Worm (Caenorhabditis elegans) whole organism, L2 larva: ENCODE measurements around the gene Y37D8A.25.
A peak's percentile ranks its signal among the peaks of the same experiment; 100 is the strongest.

Source experiments
- C34F6.9 ChIP-seq: fragments of 150-350 bp; optimal IDR thresholded peaks from 2 replicates; lab custom pipeline; 2014; ENCODE audit warnings: missing biosample characterization, missing genetic modification characterization
- F13H6.1 ChIP-seq: sonication (generic microtip); optimal IDR thresholded peaks from 2 replicates; lab custom pipeline; 2016; ENCODE audit warnings: missing genetic modification characterization, missing compliant biosample characterization
- R02D3.7 ChIP-seq: fragments of 150-350 bp; optimal IDR thresholded peaks from 2 replicates; lab custom pipeline; 2014; ENCODE audit warnings: missing biosample characterization, missing genetic modification characterization
- Y55F3AM.14 ChIP-seq: fragments of 200-800 bp; sonication (Bioruptor generic); optimal IDR thresholded peaks from 2 replicates; lab custom pipeline; 2018; ENCODE audit warnings: mild to moderate bottlenecking, missing genetic modification characterization, missing compliant biosample characterization
- ZK546.5 ChIP-seq: sonication (generic microtip); optimal IDR thresholded peaks from 2 replicates; lab custom pipeline; 2017; ENCODE audit warnings: missing biosample characterization, missing genetic modification characterization
- alr-1 ChIP-seq: fragments of 150-350 bp; optimal IDR thresholded peaks from 2 replicates; lab custom pipeline; 2014; ENCODE audit warnings: missing biosample characterization, missing genetic modification characterization
- aly-2 ChIP-seq: fragments of 150-350 bp; optimal IDR thresholded peaks from 2 replicates; lab custom pipeline; 2014; ENCODE audit warnings: missing biosample characterization, missing genetic modification characterization
- ama-1 ChIP-seq: fragments of 150-350 bp; optimal IDR thresholded peaks from 2 replicates; lab custom pipeline; 2018; ENCODE audit warnings: inconsistent platforms
- blmp-1 ChIP-seq: sonication (generic microtip); optimal IDR thresholded peaks from 2 replicates; lab custom pipeline; 2017; ENCODE audit warnings: missing genetic modification characterization, mild to moderate bottlenecking, missing compliant biosample characterization, antibody characterized with exemption, moderate library complexity; ENCODE audit not compliant: insufficient read depth
- ceh-16 ChIP-seq: fragments of 150-350 bp; optimal IDR thresholded peaks from 2 replicates; lab custom pipeline; 2014; ENCODE audit warnings: missing biosample characterization, missing genetic modification characterization
- ceh-82 ChIP-seq: fragments of 150-350 bp; optimal IDR thresholded peaks from 2 replicates; lab custom pipeline; 2014; ENCODE audit warnings: missing biosample characterization, missing genetic modification characterization
- crh-2 ChIP-seq: sonication (generic microtip); optimal IDR thresholded peaks from 2 replicates; lab custom pipeline; 2017; ENCODE audit warnings: missing biosample characterization, missing genetic modification characterization
- dmd-4 ChIP-seq: sonication (generic microtip); optimal IDR thresholded peaks from 2 replicates; lab custom pipeline; 2017; ENCODE audit warnings: missing biosample characterization, missing genetic modification characterization
- egl-27 ChIP-seq: sonication (generic microtip); optimal IDR thresholded peaks from 3 replicates; lab custom pipeline; 2017; ENCODE audit warnings: missing biosample characterization, missing genetic modification reagents, missing genetic modification characterization
- elt-1 ChIP-seq: fragments of 150-350 bp; optimal IDR thresholded peaks from 2 replicates; lab custom pipeline; 2014; ENCODE audit warnings: missing biosample characterization, missing genetic modification characterization
- elt-3 ChIP-seq: sonication (generic microtip); optimal IDR thresholded peaks from 2 replicates; lab custom pipeline; 2017; ENCODE audit warnings: missing biosample characterization, missing genetic modification characterization
- fos-1 ChIP-seq: fragments of 150-350 bp; optimal IDR thresholded peaks from 2 replicates; lab custom pipeline; 2014; ENCODE audit warnings: missing biosample characterization, missing genetic modification characterization
- gmeb-1 ChIP-seq: fragments of 150-350 bp; optimal IDR thresholded peaks from 2 replicates; lab custom pipeline; 2014; ENCODE audit warnings: missing biosample characterization, missing genetic modification characterization
- lin-11 ChIP-seq: fragments of 150-350 bp; sonication (generic microtip); optimal IDR thresholded peaks from 2 replicates; lab custom pipeline; 2014; ENCODE audit warnings: missing biosample characterization, missing genetic modification characterization, inconsistent platforms, mixed read lengths
- lin-13 ChIP-seq: fragments of 150-350 bp; optimal IDR thresholded peaks from 2 replicates; lab custom pipeline; 2014; ENCODE audit warnings: missing biosample characterization, missing genetic modification reagents, missing genetic modification characterization
- lin-39 ChIP-seq: fragments of 150-350 bp; optimal IDR thresholded peaks from 2 replicates; lab custom pipeline; 2014; ENCODE audit warnings: missing biosample characterization, missing genetic modification reagents, missing genetic modification characterization
- lsy-2 ChIP-seq, 2 experiments: fragments of 150-350 bp in 1 of 2; sonication (generic microtip) in 1 of 2; optimal IDR thresholded peaks; 2 replicates each; lab custom pipeline; 2014 to 2017; ENCODE audit warnings: missing biosample characterization in 2 of 2, missing genetic modification characterization in 2 of 2
- mab-5 ChIP-seq: fragments of 150-350 bp; optimal IDR thresholded peaks from 2 replicates; lab custom pipeline; 2014; ENCODE audit warnings: missing biosample characterization, missing genetic modification characterization
- mbf-1 ChIP-seq: sonication (generic microtip); optimal IDR thresholded peaks from 2 replicates; lab custom pipeline; 2017; ENCODE audit warnings: missing biosample characterization, missing genetic modification characterization
- mdl-1 ChIP-seq, 2 experiments: fragments of 150-350 bp in 1 of 2; sonication (generic microtip) in 1 of 2; optimal IDR thresholded peaks; 2 replicates each; lab custom pipeline; 2017; ENCODE audit warnings: missing biosample characterization in 2 of 2, missing genetic modification characterization in 2 of 2
- nhr-10 ChIP-seq: sonication (generic microtip); optimal IDR thresholded peaks from 2 replicates; lab custom pipeline; 2017; ENCODE audit warnings: missing biosample characterization, missing genetic modification characterization
- nhr-11 ChIP-seq: fragments of 150-350 bp; optimal IDR thresholded peaks from 2 replicates; lab custom pipeline; 2014; ENCODE audit warnings: missing biosample characterization, missing genetic modification characterization
- nhr-12 ChIP-seq: fragments of 150-350 bp; optimal IDR thresholded peaks from 2 replicates; lab custom pipeline; 2014; ENCODE audit warnings: missing biosample characterization, missing genetic modification characterization
- nhr-129 ChIP-seq: fragments of 150-350 bp; optimal IDR thresholded peaks from 2 replicates; lab custom pipeline; 2014; ENCODE audit warnings: missing biosample characterization, missing genetic modification characterization
- nhr-21 ChIP-seq: fragments of 150-350 bp; optimal IDR thresholded peaks from 2 replicates; lab custom pipeline; 2014; ENCODE audit warnings: missing biosample characterization, missing genetic modification characterization
- nhr-23 ChIP-seq: fragments of 150-350 bp; optimal IDR thresholded peaks from 2 replicates; lab custom pipeline; 2014; ENCODE audit warnings: missing biosample characterization, missing genetic modification reagents, missing genetic modification characterization
- nhr-237 ChIP-seq: fragments of 150-350 bp; optimal IDR thresholded peaks from 2 replicates; lab custom pipeline; 2014; ENCODE audit warnings: missing biosample characterization, missing genetic modification characterization
- nhr-25 ChIP-seq: fragments of 150-350 bp; sonication (generic microtip); optimal IDR thresholded peaks from 3 replicates; lab custom pipeline; 2014; ENCODE audit warnings: missing biosample characterization, missing genetic modification characterization
- nhr-6 ChIP-seq: fragments of 150-350 bp; optimal IDR thresholded peaks from 2 replicates; lab custom pipeline; 2014; ENCODE audit warnings: missing biosample characterization, missing genetic modification characterization
- nhr-77 ChIP-seq: fragments of 150-350 bp; optimal IDR thresholded peaks from 2 replicates; lab custom pipeline; 2014; ENCODE audit warnings: missing biosample characterization, missing genetic modification characterization
- peb-1 ChIP-seq: fragments of 150-350 bp; optimal IDR thresholded peaks from 2 replicates; lab custom pipeline; 2014; ENCODE audit warnings: missing biosample characterization, missing genetic modification characterization
- sem-4 ChIP-seq: fragments of 150-350 bp; optimal IDR thresholded peaks from 2 replicates; lab custom pipeline; 2014; ENCODE audit warnings: missing biosample characterization, missing genetic modification reagents, missing genetic modification characterization
- skn-1 ChIP-seq: sonication (generic microtip); optimal IDR thresholded peaks from 2 replicates; lab custom pipeline; 2017; ENCODE audit warnings: missing biosample characterization, missing genetic modification characterization
- sma-3 ChIP-seq: sonication (generic microtip); optimal IDR thresholded peaks from 2 replicates; lab custom pipeline; 2016; ENCODE audit warnings: missing genetic modification reagents, missing genetic modification characterization, missing compliant biosample characterization
- sma-9 ChIP-seq, 2 experiments: fragments of 150-350 bp in 1 of 2; sonication (generic microtip) in 1 of 2; optimal IDR thresholded peaks; 2 replicates each; lab custom pipeline; 2014 to 2016; ENCODE audit warnings: missing genetic modification characterization in 2 of 2, mild to moderate bottlenecking in 1 of 2, missing biosample characterization in 1 of 2, missing compliant biosample characterization in 1 of 2, missing genetic modification reagents in 1 of 2, moderate library complexity in 1 of 2
- snpc-4 ChIP-seq: fragments of 150-350 bp; optimal IDR thresholded peaks from 2 replicates; lab custom pipeline; 2014; ENCODE audit warnings: missing biosample characterization, missing genetic modification characterization
- unc-39 ChIP-seq: fragments of 150-350 bp; optimal IDR thresholded peaks from 2 replicates; lab custom pipeline; 2014; ENCODE audit warnings: missing biosample characterization, missing genetic modification characterization
- unc-55 ChIP-seq: fragments of 150-350 bp; sonication (generic microtip); optimal IDR thresholded peaks from 3 replicates; lab custom pipeline; 2014; ENCODE audit warnings: missing biosample characterization, missing genetic modification reagents, missing genetic modification characterization
- unc-62 ChIP-seq: fragments of 150-350 bp; optimal IDR thresholded peaks from 2 replicates; lab custom pipeline; 2014; ENCODE audit warnings: missing biosample characterization, missing genetic modification reagents, missing genetic modification characterization
- zag-1 ChIP-seq: fragments of 150-350 bp; optimal IDR thresholded peaks from 2 replicates; lab custom pipeline; 2014; ENCODE audit warnings: missing biosample characterization, missing genetic modification characterization
- ztf-1 ChIP-seq: fragments of 200-800 bp; sonication (Bioruptor generic); conservative IDR thresholded peaks from 2 replicates; pipeline ENCODE4 v1.3.6; 2022; ENCODE audit warnings: missing genetic modification characterization, missing compliant biosample characterization
- ztf-11 ChIP-seq: sonication (generic microtip); optimal IDR thresholded peaks from 2 replicates; lab custom pipeline; 2017; ENCODE audit warnings: missing biosample characterization, missing genetic modification characterization
- ztf-4 ChIP-seq: fragments of 150-350 bp; optimal IDR thresholded peaks from 2 replicates; lab custom pipeline; 2014; ENCODE audit warnings: missing biosample characterization, missing genetic modification characterization

Gene Y37D8A.25

DNA sequence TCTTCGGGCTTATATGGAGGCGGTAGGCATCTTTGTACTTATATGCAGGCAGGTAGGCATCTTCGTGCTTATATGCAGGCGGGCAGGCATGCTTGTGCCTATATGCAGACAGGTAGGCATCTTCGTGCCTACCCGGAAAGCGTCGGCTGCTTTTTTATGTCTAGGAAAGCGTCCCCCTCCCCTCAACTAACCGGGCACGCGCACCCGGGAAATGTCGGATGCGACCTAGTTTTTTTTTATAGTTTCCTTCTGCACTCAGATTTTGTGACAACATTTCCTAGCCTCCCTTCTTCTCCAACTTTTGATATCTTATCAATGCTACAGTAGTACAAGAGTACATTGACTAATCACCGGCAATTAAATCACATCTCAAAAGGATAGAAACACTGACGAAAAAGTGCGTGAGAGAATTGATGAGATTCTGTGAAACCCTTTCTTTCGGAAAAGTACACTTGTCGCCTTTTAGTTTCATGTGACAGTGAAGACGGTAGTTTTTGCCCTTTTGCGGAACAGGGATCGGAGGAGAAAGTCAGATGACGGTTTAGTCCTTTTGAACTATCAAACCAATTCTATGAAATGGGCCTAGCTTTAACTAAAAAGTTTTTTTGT is 29.0 kb upstream of the Y37D8A.25 start (continued):
- TF ChIP-seq unc-55: no peak
- TF ChIP-seq skn-1 (tag; lab: Kevin White, UChicago): no peak
- peak; percentile 21 for TF ChIP-seq gmeb-1 (tag; lab: Kevin White, UChicago)
- TF ChIP-seq mbf-1 (tag; lab: Kevin White, UChicago): no peak
- TF ChIP-seq elt-1 (tag; lab: Kevin White, UChicago): no peak

DNA sequence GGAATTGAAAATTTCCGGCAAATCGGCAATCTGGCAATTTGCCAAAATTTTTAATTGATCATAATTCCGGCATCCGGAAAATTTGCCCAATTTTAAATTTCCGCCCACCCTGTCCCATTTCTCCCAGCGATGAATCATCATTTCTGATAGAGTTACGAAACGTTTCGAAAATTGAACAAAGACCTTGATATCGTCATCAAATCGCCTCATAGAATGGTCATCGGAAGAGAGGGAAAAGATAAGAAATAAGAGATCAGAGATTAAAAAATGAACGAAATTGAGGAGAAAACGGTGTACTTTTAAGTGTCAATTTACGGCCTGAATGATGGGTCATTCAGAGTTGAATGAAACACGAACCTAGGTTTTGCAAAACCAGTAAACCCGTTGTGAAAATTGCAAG is 27.6 kb upstream of the Y37D8A.25 start:
- peak; percentile 80 for TF ChIP-seq sma-9 (GFP tag; optimal IDR thresholded peaks at IDR 0.05; lab: Kevin White, UChicago)
- TF ChIP-seq sma-9 (tag; optimal IDR thresholded peaks at IDR 0.05; lab: Kevin White, UChicago): no peak
- peak; percentile 19 for TF ChIP-seq nhr-25
- TF ChIP-seq sma-3: peak; percentile 2
- TF ChIP-seq nhr-129 (tag; lab: Kevin White, UChicago): no peak
- peak; percentile 66 for TF ChIP-seq sem-4 (tag; lab: Kevin White, UChicago)
- TF ChIP-seq F13H6.1: no peak
- peak; percentile 92 for TF ChIP-seq fos-1 (tag; lab: Kevin White, UChicago)
- peak; percentile 37 for TF ChIP-seq blmp-1 (tag; lab: Kevin White, UChicago)
- no peak for TF ChIP-seq lin-13 (GFP tag; lab: Kevin White, UChicago)

DNA sequence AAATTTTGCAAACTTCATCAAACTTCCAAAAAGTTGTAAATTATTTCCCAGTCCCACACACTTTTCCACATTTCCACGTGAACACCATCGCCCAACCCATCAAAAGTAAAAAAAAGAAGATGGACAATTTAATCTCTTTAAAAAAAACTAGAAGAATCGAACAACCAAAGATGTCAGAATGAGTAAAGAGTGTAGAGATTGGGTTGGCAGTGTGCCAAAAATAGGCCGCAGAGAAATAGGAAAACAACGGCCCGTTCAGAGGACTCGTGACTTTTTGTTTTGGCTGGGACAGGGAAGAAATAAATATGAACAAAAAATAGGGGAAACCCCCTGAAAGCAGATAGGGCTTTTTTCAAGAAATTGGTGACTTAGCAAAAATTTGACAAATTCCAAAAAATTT is 22.8 kb upstream of the Y37D8A.25 start:
- TF ChIP-seq crh-2 (tag; lab: Kevin White, UChicago): no peak
- TF ChIP-seq mab-5: no peak
- TF ChIP-seq elt-3: no peak
- TF ChIP-seq nhr-129 (tag; lab: Kevin White, UChicago): no peak
- no peak for TF ChIP-seq Y55F3AM.14 (GFP tag; lab: Kevin White, UChicago)
- peak in 1 of 2 experiments; percentile 19 for TF ChIP-seq lsy-2 (tag; optimal IDR thresholded peaks at IDR 0.05; lab: Kevin White, UChicago)
- TF ChIP-seq ama-1 (lab: Kevin White, UChicago): no peak
- TF ChIP-seq lin-11 (tag; lab: Kevin White, UChicago): no peak
- no peak for TF ChIP-seq unc-62 (GFP tag; lab: Kevin White, UChicago)
- TF ChIP-seq alr-1: no peak
- no peak for TF ChIP-seq peb-1 (tag; lab: Kevin White, UChicago)
- TF ChIP-seq nhr-25: peak; percentile 49
- no peak for TF ChIP-seq nhr-11 (tag; lab: Kevin White, UChicago)
- no peak for TF ChIP-seq snpc-4 (tag; lab: Kevin White, UChicago)
- TF ChIP-seq skn-1 (tag; lab: Kevin White, UChicago): no peak
- TF ChIP-seq egl-27 (tag; lab: Kevin White, UChicago): no peak
- TF ChIP-seq gmeb-1 (tag; lab: Kevin White, UChicago): no peak
- no peak for TF ChIP-seq fos-1 (tag; lab: Kevin White, UChicago)
- no peak for TF ChIP-seq ceh-82
- TF ChIP-seq lin-39 (tag; lab: Kevin White, UChicago): no peak
- no peak for TF ChIP-seq F13H6.1
- no peak for TF ChIP-seq R02D3.7 (tag; lab: Kevin White, UChicago)
- peak; percentile 14 for TF ChIP-seq blmp-1 (tag; lab: Kevin White, UChicago)
- TF ChIP-seq ztf-11 (tag; lab: Kevin White, UChicago): no peak
- TF ChIP-seq unc-39 (tag; lab: Kevin White, UChicago): no peak
- no peak for TF ChIP-seq ztf-1 (GFP tag; lab: Robert Waterston, UW)
- no peak for TF ChIP-seq lin-13 (GFP tag; lab: Kevin White, UChicago)
- TF ChIP-seq elt-1 (tag; lab: Kevin White, UChicago): no peak
- TF ChIP-seq sem-4 (tag; lab: Kevin White, UChicago): peak; percentile 85
- TF ChIP-seq nhr-237 (tag; lab: Kevin White, UChicago): no peak
- TF ChIP-seq aly-2 (tag; lab: Kevin White, UChicago): no peak
- TF ChIP-seq nhr-21 (tag; lab: Kevin White, UChicago): no peak
- no peak for TF ChIP-seq mdl-1 (tag; optimal IDR thresholded peaks at IDR 0.05; lab: Kevin White, UChicago)
- no peak for TF ChIP-seq nhr-10
- TF ChIP-seq ceh-16 (tag; lab: Kevin White, UChicago): no peak
- TF ChIP-seq zag-1: no peak
- no peak for TF ChIP-seq mbf-1 (tag; lab: Kevin White, UChicago)
- TF ChIP-seq nhr-77 (tag; lab: Kevin White, UChicago): no peak
- TF ChIP-seq ZK546.5: no peak
- no peak for TF ChIP-seq nhr-23
- no peak for TF ChIP-seq dmd-4 (tag; lab: Kevin White, UChicago)
- peak; percentile 4 for TF ChIP-seq sma-3
- no peak for TF ChIP-seq ztf-4
- TF ChIP-seq nhr-12 (tag; lab: Kevin White, UChicago): no peak
- TF ChIP-seq unc-55: no peak
- no peak for TF ChIP-seq C34F6.9 (tag; lab: Kevin White, UChicago)
- peak; percentile 83 for TF ChIP-seq sma-9 (GFP tag; optimal IDR thresholded peaks at IDR 0.05; lab: Kevin White, UChicago)
- TF ChIP-seq sma-9 (tag; optimal IDR thresholded peaks at IDR 0.05; lab: Kevin White, UChicago): no peak
- no peak for TF ChIP-seq nhr-6 (tag; lab: Kevin White, UChicago)
- TF ChIP-seq, all 48 proteins: peak for 6
